Worm (Caenorhabditis elegans) whole organism, L4 larva: ENCODE measurements around the gene srh-170.

Experiments used
- jun-1 ChIP-seq: fragments of 150-350 bp; optimal IDR thresholded peaks from 2 replicates; lab custom pipeline; 2014; ENCODE audit warnings: missing biosample characterization, missing genetic modification reagents, missing genetic modification characterization
- nhr-11 ChIP-seq: fragments of 150-350 bp; optimal IDR thresholded peaks from 2 replicates; lab custom pipeline; 2014; ENCODE audit warnings: missing biosample characterization, missing genetic modification characterization
- php-3 ChIP-seq: fragments of 200-800 bp; sonication (Bioruptor generic); IDR thresholded peaks from 2 replicates; pipeline ENCODE4 v1.3.6; 2022; ENCODE audit warnings: missing genetic modification reagents, missing genetic modification characterization, missing compliant biosample characterization

DNA sequence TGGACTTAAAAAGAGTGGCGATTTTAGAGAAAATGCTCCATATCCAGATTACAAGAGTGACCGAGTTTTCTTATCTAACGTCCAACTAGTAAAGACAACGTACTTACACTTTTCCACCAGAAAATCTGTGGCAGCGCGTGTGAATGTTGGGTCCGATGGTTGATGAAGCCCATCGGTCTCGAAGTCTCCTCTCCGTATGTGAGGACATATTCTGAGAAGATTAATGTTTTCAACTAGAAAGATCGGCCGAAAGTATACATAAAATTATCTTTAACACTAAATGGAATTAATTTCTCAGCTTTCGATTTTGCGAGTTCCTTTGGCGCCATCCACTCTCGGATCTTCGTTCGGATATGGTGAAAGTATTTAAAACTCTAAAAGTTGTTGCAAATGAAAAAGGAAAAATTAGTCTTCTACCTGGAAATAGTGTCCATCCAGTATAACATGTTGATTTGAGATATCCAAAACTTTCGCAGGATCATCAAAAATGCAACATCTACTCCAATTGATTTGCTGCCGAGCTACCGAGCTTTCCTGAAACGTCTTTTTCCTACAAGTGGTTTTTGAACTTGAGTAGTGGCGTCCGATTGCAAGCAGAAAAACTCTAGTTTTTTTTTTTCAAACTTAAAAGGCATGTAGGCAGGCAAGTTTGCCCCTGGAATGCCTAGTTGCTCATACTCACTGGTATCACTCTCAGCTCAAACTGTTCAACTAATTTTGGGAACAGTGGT lies 42.8 kb upstream of the srh-170 start:
- TF ChIP-seq nhr-11 (tag; lab: Kevin White, UChicago) = no peak
- no peak for TF ChIP-seq jun-1
- TF ChIP-seq php-3 (GFP tag; lab: Robert Waterston, UW) = no peak
